Worm (Caenorhabditis elegans): Measurements from ENCODE around the gene ufbp-1.
A peak's percentile ranks its signal among the peaks of the same experiment; 100 is the strongest.

ufbp-1 gene

ce11 chrIII:8426271-8426670 is 17.1 kb downstream of the ufbp-1 start, which contains the start of gene cec-1:
Gene cec-1, plus strand, starts transcription at chrIII:8426333.
- peak in 1 of 2 experiments; percentile 26 for TF ChIP-seq lsy-2 (tag; optimal IDR thresholded peaks at IDR 0.05)
- TF ChIP-seq mep-1 (tag; optimal IDR thresholded peaks at IDR 0.05) = peak; percentile 11
- TF ChIP-seq lin-13 (GFP tag; optimal IDR thresholded peaks at IDR 0.05) = peak; percentile 23
- peak; percentile 63 for TF ChIP-seq lin-14 (GFP tag; optimal IDR thresholded peaks at IDR 0.05)
- no peak for TF ChIP-seq lin-35 (GFP tag; optimal IDR thresholded peaks at IDR 0.05)
- TF ChIP-seq blmp-1 (tag; optimal IDR thresholded peaks at IDR 0.05) = peak; percentile 87
- TF ChIP-seq elt-3 (tag; optimal IDR thresholded peaks at IDR 0.05) = peak in 1 of 6 experiments; percentile 7
- no peak for TF ChIP-seq unc-98 (GFP tag; IDR thresholded peaks at IDR 0.05)
- peak; percentile 42 for TF ChIP-seq nhr-85 (tag)

ce11 chrIII:8425076-8425475 is 18.3 kb downstream of the ufbp-1 start:
- TF ChIP-seq lsy-2 (tag; optimal IDR thresholded peaks at IDR 0.05) (peak; percentile 49 to 86), snpc-4 (tag; optimal IDR thresholded peaks at IDR 0.05) (peak; percentile 10), efl-1 (optimal IDR thresholded peaks at IDR 0.05) (peak; percentile 57 to 79), efl-1 (GFP tag; optimal IDR thresholded peaks at IDR 0.05 in 1 of 2) (peak; percentile 37 to 94), unc-30 (tag; optimal IDR thresholded peaks at IDR 0.05) (no peak), lin-14 (GFP tag; optimal IDR thresholded peaks at IDR 0.05) (peak; percentile 85), efl-3 (GFP tag; optimal IDR thresholded peaks at IDR 0.05) (no peak), ztf-4 (tag; optimal IDR thresholded peaks at IDR 0.05) (peak; percentile 13), nhr-71 (tag; optimal IDR thresholded peaks at IDR 0.05) (peak; percentile 82), sox-4 (tag; optimal IDR thresholded peaks at IDR 0.05) (no peak), elt-2 (tag; optimal IDR thresholded peaks at IDR 0.05) (peak; percentile 43), mef-2 (tag; optimal IDR thresholded peaks at IDR 0.05) (no peak), lin-13 (GFP tag; optimal IDR thresholded peaks at IDR 0.05) (peak; percentile 44), ceh-90 (tag; optimal IDR thresholded peaks at IDR 0.05) (no peak), sptf-1 (tag; optimal IDR thresholded peaks at IDR 0.05) (no peak), jun-1 (tag; optimal IDR thresholded peaks at IDR 0.05) (peak; percentile 47), lin-35 (GFP tag; optimal IDR thresholded peaks at IDR 0.05) (peak; percentile 54 to 74), fkh-4 (tag; optimal IDR thresholded peaks at IDR 0.05; ENCODE audit: borderline replicate concordance) (no peak), ets-5 (GFP tag; IDR thresholded peaks at IDR 0.05) (no peak), nhr-20 (tag; optimal IDR thresholded peaks at IDR 0.05) (peak; percentile 71), ama-1 (optimal IDR thresholded peaks at IDR 0.05) (peak; percentile 45), sup-37 (GFP tag; optimal IDR thresholded peaks at IDR 0.05) (no peak), hpl-2 (GFP tag; optimal IDR thresholded peaks at IDR 0.05) (no peak), zag-1 (tag; optimal IDR thresholded peaks at IDR 0.05) (no peak), ceh-88 (GFP tag; IDR thresholded peaks at IDR 0.05) (no peak), snu-23 (GFP tag; optimal IDR thresholded peaks at IDR 0.05) (peak; percentile 89), tbx-2 (tag; optimal IDR thresholded peaks at IDR 0.05) (peak; percentile 70), ces-1 (GFP tag; optimal IDR thresholded peaks at IDR 0.05) (no peak), lin-39 (tag; optimal IDR thresholded peaks at IDR 0.05) (no peak), nhr-237 (tag; optimal IDR thresholded peaks at IDR 0.05) (no peak), ceh-63 (GFP tag; optimal IDR thresholded peaks at IDR 0.05) (no peak), dsc-1 (tag; optimal IDR thresholded peaks at IDR 0.05) (peak; percentile 27), fkh-10 (GFP tag; optimal IDR thresholded peaks at IDR 0.05) (no peak), pqm-1 (tag; optimal IDR thresholded peaks at IDR 0.05) (no peak), unc-98 (GFP tag; IDR thresholded peaks at IDR 0.05) (no peak), zip-4 (GFP tag; optimal IDR thresholded peaks at IDR 0.05) (no peak), F16B12.6 (tag; optimal IDR thresholded peaks at IDR 0.05) (peak; percentile 39), C04F5.9 (tag; optimal IDR thresholded peaks at IDR 0.05) (peak; percentile 12), nhr-84 (tag; optimal IDR thresholded peaks at IDR 0.05) (no peak), nhr-11 (tag; optimal IDR thresholded peaks at IDR 0.05) (no peak), mep-1 (tag; optimal IDR thresholded peaks at IDR 0.05) (peak; percentile 83), egl-27 (tag; optimal IDR thresholded peaks at IDR 0.05) (no peak), nhr-85 (tag) (peak; percentile 60), pax-3 (tag; optimal IDR thresholded peaks at IDR 0.05) (peak; percentile 4), nhr-28 (tag; optimal IDR thresholded peaks at IDR 0.05) (no peak), lin-15B (tag; optimal IDR thresholded peaks at IDR 0.05) (no peak), pag-3 (tag; optimal IDR thresholded peaks at IDR 0.05; ENCODE audit: borderline replicate concordance, insufficient read depth) (no peak), nhr-12 (tag; optimal IDR thresholded peaks at IDR 0.05) (no peak), nhr-90 (tag; optimal IDR thresholded peaks at IDR 0.05; ENCODE audit: poor library complexity) (peak; percentile 41)
